Worm (Caenorhabditis elegans) whole organism, L1 larva: ENCODE results near the gene klo-1.

Source experiments
- C16A3.4 ChIP-seq: fragments of 150-350 bp; optimal IDR thresholded peaks from 2 replicates; lab custom pipeline; 2014; ENCODE audit warnings: missing biosample characterization, missing genetic modification characterization
- ceh-63 ChIP-seq: fragments of 200-800 bp; sonication (Bioruptor generic); optimal IDR thresholded peaks from 2 replicates; lab custom pipeline; 2018; ENCODE audit warnings: mild to moderate bottlenecking, missing genetic modification characterization, missing compliant biosample characterization
- ceh-8 ChIP-seq: fragments of 200-800 bp; sonication (Bioruptor generic); optimal IDR thresholded peaks from 2 replicates; lab custom pipeline; 2018; ENCODE audit warnings: mild to moderate bottlenecking, missing genetic modification characterization, moderate library complexity, missing compliant biosample characterization
- dpl-1 ChIP-seq, 3 experiments: fragments of 150-350 bp in 2 of 3; sonication (generic microtip) in 1 of 3; optimal IDR thresholded peaks; 2 replicates each; lab custom pipeline; 2014 to 2017; ENCODE audit warnings: missing biosample characterization in 3 of 3, missing genetic modification characterization in 3 of 3, missing genetic modification reagents in 3 of 3
- dsc-1 ChIP-seq: sonication (generic microtip); optimal IDR thresholded peaks from 2 replicates; lab custom pipeline; 2016; ENCODE audit warnings: mild to moderate bottlenecking, missing genetic modification characterization, missing compliant biosample characterization
- efl-1 ChIP-seq, 4 experiments: fragments of 150-350 bp; optimal IDR thresholded peaks in 3 of 4; peaks in 1 of 4; 1 replicate in 1 of 4; 2 replicates in 3 of 4; lab custom pipeline; 2014; ENCODE audit warnings: missing biosample characterization in 2 of 4, missing genetic modification characterization in 2 of 4, missing genetic modification reagents in 2 of 4
- efl-3 ChIP-seq: fragments of 200-800 bp; sonication (Bioruptor generic); optimal IDR thresholded peaks from 2 replicates; lab custom pipeline; 2018; ENCODE audit warnings: mild to moderate bottlenecking, missing genetic modification characterization, missing compliant biosample characterization
- elt-2 ChIP-seq: sonication (generic microtip); optimal IDR thresholded peaks from 2 replicates; lab custom pipeline; 2016; ENCODE audit warnings: missing genetic modification characterization, mild to moderate bottlenecking, inconsistent platforms, missing compliant biosample characterization, missing genetic modification reagents
- ets-5 ChIP-seq: fragments of 200-800 bp; sonication (Bioruptor generic); IDR thresholded peaks from 2 replicates; pipeline ENCODE4 v1.3.6; 2022; ENCODE audit warnings: missing genetic modification characterization, missing compliant biosample characterization
- fkh-10 ChIP-seq: sonication (generic microtip); optimal IDR thresholded peaks from 2 replicates; lab custom pipeline; 2017; ENCODE audit warnings: missing biosample characterization, missing genetic modification reagents, missing genetic modification characterization
- fkh-4 ChIP-seq: sonication (generic microtip); optimal IDR thresholded peaks from 2 replicates; lab custom pipeline; 2016; ENCODE audit warnings: missing compliant biosample characterization, missing genetic modification characterization, borderline replicate concordance
- fos-1 ChIP-seq: fragments of 150-350 bp; optimal IDR thresholded peaks from 2 replicates; lab custom pipeline; 2014; ENCODE audit warnings: missing biosample characterization, missing genetic modification characterization
- hpl-2 ChIP-seq: fragments of 150-350 bp; optimal IDR thresholded peaks from 2 replicates; lab custom pipeline; 2014; ENCODE audit warnings: missing biosample characterization, missing genetic modification reagents, missing genetic modification characterization
- isw-1 ChIP-seq: fragments of 200-800 bp; sonication (Bioruptor generic); IDR thresholded peaks from 2 replicates; pipeline ENCODE4 v1.3.6; 2022; ENCODE audit warnings: missing genetic modification characterization, missing compliant biosample characterization
- lin-14 ChIP-seq: fragments of 200-800 bp; sonication (Bioruptor generic); optimal IDR thresholded peaks from 2 replicates; lab custom pipeline; 2018; ENCODE audit warnings: mild to moderate bottlenecking, missing genetic modification characterization, moderate library complexity, missing compliant biosample characterization
- lir-3 ChIP-seq: sonication (generic microtip); optimal IDR thresholded peaks from 2 replicates; lab custom pipeline; 2016; ENCODE audit warnings: mild to moderate bottlenecking, missing genetic modification characterization, moderate library complexity, missing compliant biosample characterization; ENCODE audit not compliant: poor library complexity
- lsy-2 ChIP-seq, 2 experiments: fragments of 150-350 bp; optimal IDR thresholded peaks; 2 replicates each; lab custom pipeline; 2014; ENCODE audit warnings: missing biosample characterization in 2 of 2, missing genetic modification characterization in 2 of 2
- mef-2 ChIP-seq: fragments of 150-350 bp; optimal IDR thresholded peaks from 2 replicates; lab custom pipeline; 2014; ENCODE audit warnings: missing biosample characterization, missing genetic modification characterization
- nhr-237 ChIP-seq: fragments of 150-350 bp; optimal IDR thresholded peaks from 2 replicates; lab custom pipeline; 2014; ENCODE audit warnings: missing biosample characterization, missing genetic modification characterization
- nhr-47 ChIP-seq: sonication (generic microtip); optimal IDR thresholded peaks from 2 replicates; lab custom pipeline; 2016; ENCODE audit warnings: mild to moderate bottlenecking, missing genetic modification characterization, moderate library complexity, missing compliant biosample characterization
- nhr-71 ChIP-seq: sonication (generic microtip); optimal IDR thresholded peaks from 2 replicates; lab custom pipeline; 2016; ENCODE audit warnings: mild to moderate bottlenecking, missing genetic modification characterization, moderate library complexity, missing compliant biosample characterization
- nhr-84 ChIP-seq: sonication (generic microtip); optimal IDR thresholded peaks from 2 replicates; lab custom pipeline; 2017; ENCODE audit warnings: missing biosample characterization, missing genetic modification characterization
- nhr-85 ChIP-seq: sonication (generic microtip); peaks from one replicate; lab custom pipeline; 2016; ENCODE audit warnings: missing genetic modification characterization, inconsistent platforms, missing compliant biosample characterization
- nhr-90 ChIP-seq: sonication (generic microtip); optimal IDR thresholded peaks from 2 replicates; lab custom pipeline; 2016; ENCODE audit warnings: mild to moderate bottlenecking, missing genetic modification characterization, missing compliant biosample characterization; ENCODE audit not compliant: poor library complexity
- pax-3 ChIP-seq: fragments of 200-800 bp; sonication (Bioruptor generic); optimal IDR thresholded peaks from 2 replicates; lab custom pipeline; 2018; ENCODE audit warnings: mild to moderate bottlenecking, missing genetic modification characterization, moderate library complexity, missing compliant biosample characterization
- pqm-1 ChIP-seq: sonication (generic microtip); optimal IDR thresholded peaks from 3 replicates; lab custom pipeline; 2017; ENCODE audit warnings: missing biosample characterization, missing genetic modification characterization
- rnt-1 ChIP-seq: sonication (generic microtip); optimal IDR thresholded peaks from 2 replicates; lab custom pipeline; 2016; ENCODE audit warnings: mild to moderate bottlenecking, missing genetic modification characterization, moderate library complexity, missing compliant biosample characterization
- skn-1 ChIP-seq: fragments of 150-350 bp; optimal IDR thresholded peaks from 2 replicates; lab custom pipeline; 2014; ENCODE audit warnings: missing biosample characterization, missing genetic modification characterization
- sup-37 ChIP-seq: fragments of 200-800 bp; sonication (Bioruptor generic); optimal IDR thresholded peaks from 2 replicates; lab custom pipeline; 2018; ENCODE audit warnings: mild to moderate bottlenecking, missing genetic modification characterization, missing compliant biosample characterization
- swsn-7 ChIP-seq: sonication (generic microtip); optimal IDR thresholded peaks from 2 replicates; lab custom pipeline; 2016; ENCODE audit warnings: missing genetic modification characterization, missing compliant biosample characterization
- tbx-2 ChIP-seq: sonication (generic microtip); optimal IDR thresholded peaks from 2 replicates; lab custom pipeline; 2016; ENCODE audit warnings: missing genetic modification characterization, missing compliant biosample characterization
- tlp-1 ChIP-seq: fragments of 150-350 bp; optimal IDR thresholded peaks from 2 replicates; lab custom pipeline; 2014; ENCODE audit warnings: missing biosample characterization, missing genetic modification characterization
- unc-130 ChIP-seq: fragments of 150-350 bp; optimal IDR thresholded peaks from 2 replicates; lab custom pipeline; 2017; ENCODE audit warnings: missing biosample characterization, missing genetic modification characterization, inconsistent platforms
- unc-62 ChIP-seq: fragments of 150-350 bp; optimal IDR thresholded peaks from 2 replicates; lab custom pipeline; 2014; ENCODE audit warnings: missing biosample characterization, missing genetic modification reagents, missing genetic modification characterization

Gene klo-1

ce11 chrIV:7727258-7727657 is 20.8 kb downstream of the klo-1 start:
- no peak for TF ChIP-seq fkh-10 (GFP tag; lab: Kevin White, UChicago)
- TF ChIP-seq efl-1 (optimal IDR thresholded peaks at IDR 0.05; lab: Kevin White, UChicago): no peak
- peak in 1 of 2 experiments; percentile 25 for TF ChIP-seq efl-1 (GFP tag; optimal IDR thresholded peaks at IDR 0.05 in 1 of 2; lab: Kevin White, UChicago)
- TF ChIP-seq sup-37 (GFP tag; lab: Kevin White, UChicago): no peak

ce11 chrIV:7726325-7726724 is 21.7 kb downstream of the klo-1 start, which contains the start of gene C50F7.5:
TSS of gene C50F7.5 (plus strand) at chrIV:7726719.
- TF ChIP-seq elt-2 (peak; percentile 58), ceh-8 (GFP tag; lab: Kevin White, UChicago) (no peak), nhr-84 (tag; lab: Kevin White, UChicago) (no peak)

- TF ChIP-seq dsc-1 (tag; lab: Kevin White, UChicago): peak; percentile 26
- TF ChIP-seq lin-14 (GFP tag; lab: Kevin White, UChicago): peak; percentile 32
- TF ChIP-seq nhr-237 (tag; lab: Kevin White, UChicago): no peak
Observed at ce11 chrIV:7724912-7725311, 23.1 kb downstream of the klo-1 start.

- no peak for TF ChIP-seq nhr-85 (tag; lab: Kevin White, UChicago)
- TF ChIP-seq rnt-1 (tag; lab: Kevin White, UChicago): peak; percentile 41
- TF ChIP-seq fos-1 (tag; lab: Kevin White, UChicago): no peak
- TF ChIP-seq C16A3.4 (tag; lab: Kevin White, UChicago): no peak
- peak; percentile 16 for TF ChIP-seq nhr-71 (tag; lab: Kevin White, UChicago)
- TF ChIP-seq pqm-1: no peak
- TF ChIP-seq lsy-2 (tag; optimal IDR thresholded peaks at IDR 0.05; lab: Kevin White, UChicago): no peak
- no peak for TF ChIP-seq unc-130 (tag; lab: Kevin White, UChicago)
- TF ChIP-seq pax-3 (tag; lab: Kevin White, UChicago): no peak
- TF ChIP-seq, all 84 proteins: peak for 2
Observed at ce11 chrIV:7723555-7723954, 24.5 kb downstream of the klo-1 start.

ce11 chrIV:7722806-7723205 is 25.2 kb downstream of the klo-1 start, which contains the start of gene C50F7.6:
TSS of gene C50F7.6 (minus strand) at chrIV:7723199.
- TF ChIP-seq ceh-63 (GFP tag; lab: Kevin White, UChicago) (no peak), isw-1 (GFP tag; lab: Robert Waterston, UW) (no peak), C16A3.4 (tag; lab: Kevin White, UChicago) (no peak), pax-3 (tag; lab: Kevin White, UChicago) (no peak), rnt-1 (tag; lab: Kevin White, UChicago) (no peak), dsc-1 (tag; lab: Kevin White, UChicago) (no peak), skn-1 (tag; lab: Kevin White, UChicago) (no peak), swsn-7 (tag; lab: Kevin White, UChicago) (no peak), lir-3 (tag; lab: Kevin White, UChicago) (no peak)

- TF ChIP-seq tbx-2 (tag; lab: Kevin White, UChicago): no peak
- no peak for TF ChIP-seq nhr-90 (tag; lab: Kevin White, UChicago)
- no peak for TF ChIP-seq lsy-2 (tag; optimal IDR thresholded peaks at IDR 0.05; lab: Kevin White, UChicago)
- no peak for TF ChIP-seq pqm-1
- no peak for TF ChIP-seq isw-1 (GFP tag; lab: Robert Waterston, UW)
- TF ChIP-seq nhr-47: no peak
- no peak for TF ChIP-seq unc-62
- no peak for TF ChIP-seq efl-3 (GFP tag; lab: Kevin White, UChicago)
- no peak for TF ChIP-seq ets-5 (GFP tag; lab: Robert Waterston, UW)
- TF ChIP-seq fkh-4 (tag; lab: Kevin White, UChicago): no peak
- TF ChIP-seq dpl-1 (GFP tag; optimal IDR thresholded peaks at IDR 0.05; lab: Kevin White, UChicago): no peak
- TF ChIP-seq hpl-2 (GFP tag; lab: Kevin White, UChicago): no peak
- TF ChIP-seq mef-2: no peak
- no peak for TF ChIP-seq tlp-1 (tag; lab: Kevin White, UChicago)
Observed at ce11 chrIV:7717916-7718315, 30.1 kb downstream of the klo-1 start, which contains the start of gene F33D4.6. TSS of gene F33D4.6 (minus strand) at chrIV:7718016.
